Worm (Caenorhabditis elegans) whole organism, L1 larva: ENCODE results near the gene C45E5.1.

Experiments
- Y116A8C.19 ChIP-seq: sonication (generic microtip); optimal IDR thresholded peaks from 2 replicates; lab custom pipeline; 2016; ENCODE audit warnings: missing compliant biosample characterization, missing genetic modification characterization, borderline replicate concordance
- ceh-90 ChIP-seq: sonication (generic microtip); optimal IDR thresholded peaks from 2 replicates; lab custom pipeline; 2016; ENCODE audit warnings: missing genetic modification characterization, missing compliant biosample characterization
- egl-13 ChIP-seq: sonication (generic microtip); optimal IDR thresholded peaks from 2 replicates; lab custom pipeline; 2016; ENCODE audit warnings: missing genotype, missing genetic modification reagents, missing genetic modification characterization, missing compliant biosample characterization
- egl-27 ChIP-seq, 2 experiments: fragments of 150-350 bp in 1 of 2; sonication (generic microtip); optimal IDR thresholded peaks; 3 replicates each; lab custom pipeline; 2017 to 2018; ENCODE audit warnings: missing biosample characterization in 2 of 2, missing genetic modification characterization in 2 of 2, missing genetic modification reagents in 2 of 2
- elt-3 ChIP-seq, 6 experiments: fragments of 150-350 bp in 1 of 6; sonication (generic microtip); optimal IDR thresholded peaks; 2 replicates each; lab custom pipeline; 2017 to 2018; ENCODE audit warnings: missing biosample characterization in 6 of 6, missing genetic modification characterization in 6 of 6, inconsistent platforms in 1 of 6
- fos-1 ChIP-seq: fragments of 150-350 bp; optimal IDR thresholded peaks from 2 replicates; lab custom pipeline; 2014; ENCODE audit warnings: missing biosample characterization, missing genetic modification characterization
- hlh-17 ChIP-seq: fragments of 200-800 bp; sonication (Bioruptor generic); optimal IDR thresholded peaks from 2 replicates; lab custom pipeline; 2018; ENCODE audit warnings: missing genetic modification characterization, mild to moderate bottlenecking, missing compliant biosample characterization, moderate library complexity, borderline replicate concordance
- nhr-28 ChIP-seq: fragments of 150-350 bp; optimal IDR thresholded peaks from 2 replicates; lab custom pipeline; 2014; ENCODE audit warnings: missing biosample characterization, missing genetic modification characterization
- unc-62 ChIP-seq: fragments of 150-350 bp; optimal IDR thresholded peaks from 2 replicates; lab custom pipeline; 2014; ENCODE audit warnings: missing biosample characterization, missing genetic modification reagents, missing genetic modification characterization

ce11 chrIV:5725300-5725699 is 18.9 kb upstream of the C45E5.1 start, which contains the start of gene H35B03.1:
- no peak for TF ChIP-seq hlh-17 (GFP tag; lab: Kevin White, UChicago)
- no peak for TF ChIP-seq egl-27 (tag; optimal IDR thresholded peaks at IDR 0.05; lab: Kevin White, UChicago)
- TF ChIP-seq egl-13 (tag; lab: Kevin White, UChicago): no peak
- no peak for TF ChIP-seq elt-3 (tag; optimal IDR thresholded peaks at IDR 0.05; lab: Kevin White, UChicago)
- TF ChIP-seq nhr-28 (tag; lab: Kevin White, UChicago): no peak
- TF ChIP-seq fos-1 (tag; lab: Kevin White, UChicago): no peak
- TF ChIP-seq ceh-90: no peak
- TF ChIP-seq unc-62 (GFP tag; lab: Kevin White, UChicago): no peak
- no peak for TF ChIP-seq Y116A8C.19 (tag; lab: Kevin White, UChicago)
